Fruit fly (Drosophila melanogaster) whole organism, embryonic: ENCODE measurements around the gene CG31381.

Experiments used
- Asciz ChIP-seq: fragments of 200-800 bp; sonication (Bioruptor generic); optimal IDR thresholded peaks from 2 replicates; lab custom pipeline; 2017; ENCODE audit warnings: missing biosample characterization, mild to moderate bottlenecking, missing genetic modification characterization, missing genetic modification reagents
- Bdp1 ChIP-seq: fragments of 200-800 bp; sonication (Bioruptor generic); optimal IDR thresholded peaks from 3 replicates; lab custom pipeline; 2016; ENCODE audit warnings: missing biosample characterization, missing genetic modification characterization
- CG14860 ChIP-seq: fragments of 200-800 bp; sonication (Bioruptor generic); IDR thresholded peaks from 3 replicates; pipeline ENCODE4 v1.3.6; 2022; ENCODE audit warnings: missing biosample characterization, missing genetic modification characterization; ENCODE audit not compliant: partially characterized antibody
- CG16813 ChIP-seq: fragments of 200-800 bp; sonication (Bioruptor generic); IDR thresholded peaks from 3 replicates; pipeline ENCODE4 v1.3.6; 2022; ENCODE audit warnings: missing biosample characterization, missing genetic modification characterization; ENCODE audit not compliant: partially characterized antibody
- CG17612 ChIP-seq: fragments of 200-800 bp; sonication (Bioruptor generic); IDR thresholded peaks from 2 replicates; pipeline ENCODE4 v1.3.6; 2022; ENCODE audit warnings: missing biosample characterization, missing genetic modification characterization
- CG1792 ChIP-seq: fragments of 200-800 bp; sonication (Bioruptor generic); optimal IDR thresholded peaks from 2 replicates; lab custom pipeline; 2016; ENCODE audit warnings: missing biosample characterization, missing genetic modification characterization
- CG2120 ChIP-seq: fragments of 200-800 bp; sonication (Bioruptor generic); optimal IDR thresholded peaks from 3 replicates; lab custom pipeline; 2016; ENCODE audit warnings: missing biosample characterization, missing genetic modification characterization
- CG30020 ChIP-seq: fragments of 200-800 bp; optimal IDR thresholded peaks from 2 replicates; lab custom pipeline; 2019; ENCODE audit warnings: missing biosample characterization, mild to moderate bottlenecking, missing genetic modification characterization, moderate library complexity
- CG31441 ChIP-seq: fragments of 200-800 bp; sonication (Bioruptor generic); IDR thresholded peaks from 2 replicates; pipeline ENCODE4 v1.3.6; 2022; ENCODE audit warnings: missing biosample characterization, missing genetic modification characterization
- CG3838 ChIP-seq: fragments of 200-800 bp; sonication (Bioruptor generic); optimal IDR thresholded peaks from 3 replicates; lab custom pipeline; 2016; ENCODE audit warnings: missing biosample characterization, missing genetic modification characterization
- CG4820 ChIP-seq: fragments of 200-800 bp; sonication (Bioruptor generic); optimal IDR thresholded peaks from 3 replicates; lab custom pipeline; 2016; ENCODE audit warnings: missing biosample characterization, missing genetic modification characterization
- CG6791 ChIP-seq: fragments of 200-800 bp; sonication (Bioruptor generic); IDR thresholded peaks from 3 replicates; pipeline ENCODE4 v1.3.6; 2022; ENCODE audit warnings: missing biosample characterization, missing genetic modification characterization; ENCODE audit not compliant: partially characterized antibody
- Dref ChIP-seq: fragments of 200-800 bp; sonication (Bioruptor generic); IDR thresholded peaks from 2 replicates; pipeline ENCODE4 v1.3.6; 2022; ENCODE audit warnings: missing biosample characterization, missing genetic modification characterization
- Drgx ChIP-seq: fragments of 200-800 bp; sonication (Bioruptor generic); IDR thresholded peaks from 2 replicates; pipeline ENCODE4 v1.3.6; 2022; ENCODE audit warnings: missing biosample characterization, missing genetic modification characterization
- Fer1 ChIP-seq: fragments of 200-800 bp; sonication (Bioruptor generic); optimal IDR thresholded peaks from 2 replicates; lab custom pipeline; 2017; ENCODE audit warnings: missing biosample characterization, mild to moderate bottlenecking, missing genetic modification characterization
- H15 ChIP-seq: fragments of 200-800 bp; sonication (Bioruptor generic); IDR thresholded peaks from 3 replicates; pipeline ENCODE4 v1.3.6; 2022; ENCODE audit warnings: missing biosample characterization, missing genetic modification characterization
- Hmr ChIP-seq: fragments of 200-800 bp; sonication (Bioruptor generic); optimal IDR thresholded peaks from 3 replicates; lab custom pipeline; 2017; ENCODE audit warnings: mild to moderate bottlenecking, missing biosample characterization, missing genetic modification reagents, missing genetic modification characterization
- Hr3 ChIP-seq: fragments of 200-800 bp; sonication (Bioruptor generic); optimal IDR thresholded peaks from 3 replicates; lab custom pipeline; 2016; ENCODE audit warnings: missing biosample characterization, missing genetic modification characterization
- Mrtf ChIP-seq: fragments of 200-800 bp; sonication (Bioruptor generic); IDR thresholded peaks from 3 replicates; pipeline ENCODE4 v1.3.6; 2022; ENCODE audit warnings: missing biosample characterization, missing genetic modification characterization
- Opbp ChIP-seq: fragments of 200-800 bp; sonication (Bioruptor generic); IDR thresholded peaks from 3 replicates; pipeline ENCODE4 v1.3.6; 2022; ENCODE audit warnings: missing biosample characterization, missing genetic modification characterization; ENCODE audit not compliant: partially characterized antibody
- Ptx1 ChIP-seq: fragments of 200-800 bp; sonication (Bioruptor generic); IDR thresholded peaks from 2 replicates; pipeline ENCODE4 v1.3.6; 2022; ENCODE audit warnings: missing biosample characterization, missing genetic modification characterization
- Scr ChIP-seq: fragments of 200-800 bp; sonication (Bioruptor generic); IDR thresholded peaks from 2 replicates; pipeline ENCODE4 v1.3.6; 2022; ENCODE audit warnings: missing biosample characterization, missing genetic modification characterization; ENCODE audit not compliant: partially characterized antibody
- ab ChIP-seq: fragments of 200-800 bp; sonication (Bioruptor generic); optimal IDR thresholded peaks from 2 replicates; lab custom pipeline; 2016; ENCODE audit warnings: missing biosample characterization, missing genetic modification characterization
- amos ChIP-seq: fragments of 200-800 bp; sonication (Bioruptor generic); IDR thresholded peaks from 2 replicates; pipeline ENCODE4 v1.3.6; 2022; ENCODE audit warnings: missing biosample characterization, missing genetic modification characterization; ENCODE audit not compliant: partially characterized antibody
- cas ChIP-seq: fragments of 200-800 bp; sonication (Bioruptor generic); IDR thresholded peaks from 2 replicates; pipeline ENCODE4 v1.3.6; 2022; ENCODE audit warnings: missing biosample characterization, missing genetic modification characterization
- dysf ChIP-seq: fragments of 200-800 bp; sonication (Bioruptor generic); IDR thresholded peaks from 3 replicates; pipeline ENCODE4 v1.3.6; 2022; ENCODE audit warnings: missing biosample characterization, missing genetic modification characterization
- prd ChIP-seq, 3 experiments: fragments of >200 bp in 2 of 3; fragments of 200-800 bp in 1 of 3; sonication (Bioruptor generic) in 1 of 3; optimal IDR thresholded peaks in 2 of 3; IDR thresholded peaks in 1 of 3; 2 replicates in 2 of 3; 3 replicates in 1 of 3; pipeline versions ENCODE4 v1.3.6 to Lab custom; 2017 to 2022; ENCODE audit warnings: missing biosample characterization in 1 of 3, missing genetic modification characterization in 1 of 3
- scrt ChIP-seq: fragments of 200-800 bp; sonication (Bioruptor generic); optimal IDR thresholded peaks from 2 replicates; lab custom pipeline; 2018; ENCODE audit warnings: missing biosample characterization, mild to moderate bottlenecking, missing genetic modification characterization, moderate library complexity
- sisA ChIP-seq: fragments of 200-800 bp; sonication (Bioruptor generic); IDR thresholded peaks from 2 replicates; pipeline ENCODE4 v1.3.6; 2022; ENCODE audit warnings: missing biosample characterization, missing genetic modification characterization
- slbo ChIP-seq: fragments of 200-800 bp; sonication (Bioruptor generic); IDR thresholded peaks from 2 replicates; pipeline ENCODE4 v1.3.6; 2022; ENCODE audit warnings: missing biosample characterization, missing genetic modification characterization
- slou ChIP-seq: fragments of 200-800 bp; sonication (Bioruptor generic); optimal IDR thresholded peaks from 3 replicates; lab custom pipeline; 2016; ENCODE audit warnings: missing biosample characterization, missing genetic modification characterization
- sr ChIP-seq: fragments of 200-800 bp; sonication (Bioruptor generic); IDR thresholded peaks from 3 replicates; pipeline ENCODE4 v1.3.6; 2022; ENCODE audit warnings: missing biosample characterization, missing genetic modification characterization
- tap ChIP-seq: fragments of 200-800 bp; optimal IDR thresholded peaks from 3 replicates; lab custom pipeline; 2019; ENCODE audit warnings: missing biosample characterization, mild to moderate bottlenecking, missing genetic modification characterization, moderate library complexity
- unc-4 ChIP-seq: fragments of 200-800 bp; sonication (Bioruptor generic); IDR thresholded peaks from 2 replicates; pipeline ENCODE4 v1.3.6; 2022; ENCODE audit warnings: missing biosample characterization, missing genetic modification characterization; ENCODE audit not compliant: partially characterized antibody
- wdn ChIP-seq: fragments of 200-800 bp; sonication (Bioruptor generic); IDR thresholded peaks from 2 replicates; pipeline ENCODE4 v1.3.6; 2022; ENCODE audit warnings: missing biosample characterization, missing genetic modification characterization
- wor ChIP-seq: fragments of 200-800 bp; sonication (Bioruptor generic); IDR thresholded peaks from 2 replicates; pipeline ENCODE4 v1.3.6; 2022; ENCODE audit warnings: missing biosample characterization, missing genetic modification characterization

Gene CG31381

dm6 chr3R:24910097-24910496 is 33.3 kb downstream of the CG31381 start (continued):
- TF ChIP-seq dysf (GFP tag; lab: Robert Waterston, UW), result no peak
- TF ChIP-seq Dref (GFP tag; lab: Robert Waterston, UW), result no peak
- no peak for TF ChIP-seq Mrtf (GFP tag; lab: Robert Waterston, UW)
- TF ChIP-seq CG31441 (GFP tag; lab: Robert Waterston, UW), result no peak
- no peak for TF ChIP-seq unc-4
- TF ChIP-seq Asciz (GFP tag; lab: Kevin White, UChicago), result no peak
- TF ChIP-seq CG30020 (tag; lab: Kevin White, UChicago), result no peak
- no peak for TF ChIP-seq Fer1 (GFP tag; lab: Kevin White, UChicago)
- TF ChIP-seq wor (GFP tag; lab: Robert Waterston, UW), result no peak
- no peak for TF ChIP-seq wdn (GFP tag; lab: Robert Waterston, UW)
- TF ChIP-seq slou, result no peak
- no peak for TF ChIP-seq sr
- TF ChIP-seq CG14860, result no peak
- 0 out of 2 replicates have a peak, but pooled peaks have one; percentile 3 for TF ChIP-seq slbo (GFP tag; lab: Robert Waterston, UW)
- TF ChIP-seq CG4820 (GFP tag; lab: Kevin White, UChicago), result no peak
- TF ChIP-seq Drgx (GFP tag; lab: Robert Waterston, UW), result peak; percentile 81
- no peak for TF ChIP-seq CG2120 (GFP tag; lab: Kevin White, UChicago)
- no peak for TF ChIP-seq H15
- TF ChIP-seq sisA (GFP tag; lab: Robert Waterston, UW), result peak; percentile 34; the same call in 1 of the 2 replicates
- 0 out of 2 replicates have a peak, but pooled peaks have one; percentile 28 for TF ChIP-seq Ptx1 (GFP tag; lab: Robert Waterston, UW)
- no peak for TF ChIP-seq prd (optimal IDR thresholded peaks at IDR 0.05; lab: Kevin White, UChicago)
- TF ChIP-seq prd (GFP tag; IDR thresholded peaks at IDR 0.05; lab: Robert Waterston, UW), result peak; percentile 37; the same call in 1 of the 3 replicates
- no peak for TF ChIP-seq CG3838 (GFP tag; lab: Kevin White, UChicago)
- TF ChIP-seq, all 482 proteins: peak for 6

dm6 chr3R:24914864-24915263 is 38.0 kb downstream of the CG31381 start:
- no peak for TF ChIP-seq CG17612 (GFP tag; lab: Robert Waterston, UW)
- no peak for TF ChIP-seq scrt (GFP tag; lab: Kevin White, UChicago)
- TF ChIP-seq amos (GFP tag; lab: Robert Waterston, UW), result peak; percentile 54; the same call in 1 of the 2 replicates
- 0 out of 2 replicates have a peak, but pooled peaks have one; percentile 13 for TF ChIP-seq Scr
- peak; percentile 89 for TF ChIP-seq Bdp1 (GFP tag; lab: Kevin White, UChicago)
- TF ChIP-seq Hr3 (GFP tag; lab: Kevin White, UChicago), result no peak
- TF ChIP-seq CG3838 (GFP tag; lab: Kevin White, UChicago), result no peak
- no peak for TF ChIP-seq ab (GFP tag; lab: Kevin White, UChicago)
- no peak for TF ChIP-seq CG1792 (GFP tag; lab: Kevin White, UChicago)
- TF ChIP-seq cas (GFP tag; lab: Robert Waterston, UW), result no peak
- peak; percentile 7; the same call in 1 of the 3 replicates for TF ChIP-seq CG6791
- TF ChIP-seq Hmr (GFP tag; lab: Kevin White, UChicago), result no peak
- 0 out of 3 replicates have a peak, but pooled peaks have one; percentile 34 for TF ChIP-seq Opbp (GFP tag; lab: Robert Waterston, UW)
- peak; percentile 51; the same call in 2 of the 3 replicates for TF ChIP-seq CG16813 (GFP tag; lab: Robert Waterston, UW)
- no peak for TF ChIP-seq tap (tag; lab: Kevin White, UChicago)
